Worm (Caenorhabditis elegans): ENCODE data around the gene F56C4.1.

- no peak for TF ChIP-seq nhr-12 (tag; optimal IDR thresholded peaks at IDR 0.05)
- no peak for TF ChIP-seq nhr-28 (tag; optimal IDR thresholded peaks at IDR 0.05)
- TF ChIP-seq bed-3 (GFP tag; optimal IDR thresholded peaks at IDR 0.05), result no peak
- no peak for TF ChIP-seq unc-62 (GFP tag; optimal IDR thresholded peaks at IDR 0.05)
- TF ChIP-seq ztf-11 (tag; optimal IDR thresholded peaks at IDR 0.05), result no peak
- TF ChIP-seq nhr-237 (tag; optimal IDR thresholded peaks at IDR 0.05), result no peak
- no peak for TF ChIP-seq drap-1 (GFP tag; optimal IDR thresholded peaks at IDR 0.05)
- TF ChIP-seq blmp-1 (tag; optimal IDR thresholded peaks at IDR 0.05), result no peak
- no peak for TF ChIP-seq M03D4.4 (tag; optimal IDR thresholded peaks at IDR 0.05)
- TF ChIP-seq ces-1 (GFP tag; optimal IDR thresholded peaks at IDR 0.05), result no peak
Measured at ce11 chrIV:10609920-10610319, 26.8 kb upstream of the F56C4.1 start.

All from whole organism, mixed stage, embryonic.